Fruit fly (Drosophila melanogaster) whole organism, adult: ENCODE data around the gene Pp2A-29B.

Source experiments
- CG11617 ChIP-seq: fragments of 200-800 bp; sonication (Bioruptor generic); optimal IDR thresholded peaks from 2 replicates; lab custom pipeline; 2017; ENCODE audit warnings: mild to moderate bottlenecking, missing biosample characterization, missing genetic modification reagents, missing genetic modification characterization
- CG12768 ChIP-seq: fragments of 200-800 bp; sonication (Bioruptor generic); optimal IDR thresholded peaks from 2 replicates; lab custom pipeline; 2017; ENCODE audit warnings: missing biosample characterization, missing genetic modification characterization, mild to moderate bottlenecking, moderate library complexity, missing genetic modification reagents
- CG14711 ChIP-seq: fragments of 200-800 bp; sonication (Bioruptor generic); optimal IDR thresholded peaks from 2 replicates; lab custom pipeline; 2018; ENCODE audit warnings: missing biosample characterization, mild to moderate bottlenecking, missing genetic modification characterization, moderate library complexity
- CG1620 ChIP-seq: fragments of 200-800 bp; sonication (Bioruptor generic); optimal IDR thresholded peaks from 2 replicates; lab custom pipeline; 2016; ENCODE audit warnings: missing biosample characterization, missing genetic modification characterization
- CG33017 ChIP-seq: fragments of 200-800 bp; sonication (Bioruptor generic); optimal IDR thresholded peaks from 2 replicates; lab custom pipeline; 2018; ENCODE audit warnings: missing biosample characterization, mild to moderate bottlenecking, missing genetic modification characterization, moderate library complexity
- CG5204 ChIP-seq: fragments of 200-800 bp; sonication (Bioruptor generic); optimal IDR thresholded peaks from 2 replicates; lab custom pipeline; 2016; ENCODE audit warnings: missing biosample characterization, missing genetic modification characterization
- CG7045 ChIP-seq: fragments of 200-800 bp; sonication (Bioruptor generic); optimal IDR thresholded peaks from 2 replicates; lab custom pipeline; 2017; ENCODE audit warnings: missing biosample characterization, mild to moderate bottlenecking, missing genetic modification characterization
- CG7101 ChIP-seq: fragments of 200-800 bp; sonication (Bioruptor generic); optimal IDR thresholded peaks from 2 replicates; lab custom pipeline; 2018; ENCODE audit warnings: missing biosample characterization, mild to moderate bottlenecking, missing genetic modification characterization, moderate library complexity
- Clk ChIP-seq: fragments of 200-800 bp; sonication (Bioruptor generic); optimal IDR thresholded peaks from 2 replicates; lab custom pipeline; 2017; ENCODE audit warnings: missing biosample characterization, missing genetic modification characterization
- Crg-1 ChIP-seq: fragments of 200-800 bp; sonication (Bioruptor generic); optimal IDR thresholded peaks from 2 replicates; lab custom pipeline; 2016; ENCODE audit warnings: missing biosample characterization, missing genetic modification characterization
- Hr96 ChIP-seq: fragments of 200-800 bp; sonication (Bioruptor generic); optimal IDR thresholded peaks from 2 replicates; lab custom pipeline; 2016; ENCODE audit warnings: missing biosample characterization, missing genetic modification characterization
- Mnt ChIP-seq: fragments of 200-800 bp; sonication (Bioruptor generic); optimal IDR thresholded peaks from 2 replicates; lab custom pipeline; 2016; ENCODE audit warnings: missing biosample characterization, mild to moderate bottlenecking, missing genetic modification characterization
- bab1 ChIP-seq: fragments of 200-800 bp; sonication (Bioruptor generic); optimal IDR thresholded peaks from 3 replicates; lab custom pipeline; 2019; ENCODE audit warnings: missing biosample characterization, mild to moderate bottlenecking, missing genetic modification characterization, moderate library complexity
- cic ChIP-seq: fragments of 200-800 bp; sonication (Bioruptor generic); optimal IDR thresholded peaks from 2 replicates; lab custom pipeline; 2017; ENCODE audit warnings: missing biosample characterization, mild to moderate bottlenecking, missing genetic modification characterization, moderate library complexity
- cnc ChIP-seq, 2 experiments: fragments of >200 bp; optimal IDR thresholded peaks; 2 replicates each; lab custom pipeline; 2017
- kay ChIP-seq: fragments of 200-800 bp; sonication (Bioruptor generic); peaks from one replicate; lab custom pipeline; 2016; ENCODE audit warnings: missing biosample characterization, missing genetic modification characterization, borderline replicate concordance
- ovo ChIP-seq: fragments of 200-800 bp; sonication (Bioruptor generic); optimal IDR thresholded peaks from 2 replicates; lab custom pipeline; 2016; ENCODE audit warnings: missing biosample characterization, missing genetic modification characterization
- pad ChIP-seq: fragments of 200-800 bp; sonication (Bioruptor generic); optimal IDR thresholded peaks from 3 replicates; lab custom pipeline; 2017; ENCODE audit warnings: missing biosample characterization, missing genetic modification characterization, mild to moderate bottlenecking, moderate library complexity, missing genetic modification reagents
- tj ChIP-seq: fragments of 200-800 bp; sonication (Bioruptor generic); optimal IDR thresholded peaks from 3 replicates; lab custom pipeline; 2017; ENCODE audit warnings: missing biosample characterization, mild to moderate bottlenecking, missing genetic modification characterization, moderate library complexity
- toe ChIP-seq: fragments of 200-800 bp; sonication (Bioruptor generic); optimal IDR thresholded peaks from 2 replicates; lab custom pipeline; 2016; ENCODE audit warnings: missing biosample characterization, missing genetic modification characterization

The Pp2A-29B gene

DNA sequence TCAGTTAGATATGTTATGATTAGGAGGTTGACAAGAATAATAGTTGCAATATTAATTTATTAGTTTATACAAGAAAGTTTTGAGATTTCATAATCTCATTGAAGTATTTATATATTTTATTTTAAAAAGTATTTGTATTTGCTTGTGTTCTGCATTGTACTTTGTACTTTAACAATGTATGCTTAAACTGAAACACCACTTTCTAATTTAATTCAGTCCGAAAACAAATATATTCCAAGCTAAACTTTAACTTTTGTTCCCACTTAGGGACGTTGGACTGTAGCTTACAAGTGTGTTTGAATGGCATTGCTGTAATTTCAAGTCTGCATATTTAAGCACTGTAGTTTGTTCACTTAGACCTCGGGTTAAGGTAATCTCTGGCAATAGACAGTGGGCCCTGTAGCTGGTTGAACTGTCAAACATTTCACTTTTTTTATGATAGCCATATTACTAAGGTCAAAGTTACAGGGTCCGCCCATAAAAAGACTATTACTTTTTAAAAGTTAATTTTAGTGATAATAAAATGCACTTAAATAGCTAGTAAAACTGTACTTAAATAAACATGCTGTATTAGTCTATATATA is 5.6 kb downstream of the Pp2A-29B start:
- TF ChIP-seq cnc (optimal IDR thresholded peaks at IDR 0.05; lab: Kevin White, UChicago) (no peak), CG7101 (peak; percentile 17), ovo (no peak), Hr96 (no peak), bab1 (peak; percentile 9), CG14711 (tag; lab: Kevin White, UChicago) (peak; percentile 29), CG12768 (GFP tag; lab: Kevin White, UChicago) (peak; percentile 64), toe (GFP tag; lab: Kevin White, UChicago) (peak; percentile 22)

- TF ChIP-seq CG33017 (tag; lab: Kevin White, UChicago) (no peak), kay (GFP tag; lab: Kevin White, UChicago) (no peak), toe (GFP tag; lab: Kevin White, UChicago) (no peak), CG11617 (GFP tag; lab: Kevin White, UChicago) (no peak), CG5204 (no peak)
Measured at dm6 chr2L:8372248-8372647, 6.4 kb downstream of the Pp2A-29B start.

dm6 chr2L:8374235-8374634 is 8.4 kb downstream of the Pp2A-29B start, which contains the start of gene Wdr82:
TSS of gene Wdr82 (plus strand) at chr2L:8374461.
- TF ChIP-seq pad = no peak
- TF ChIP-seq bab1 = peak; percentile 56

- TF ChIP-seq cnc (optimal IDR thresholded peaks at IDR 0.05; lab: Kevin White, UChicago) (no peak), kay (GFP tag; lab: Kevin White, UChicago) (peak; percentile 97), CG7045 (GFP tag; lab: Kevin White, UChicago) (peak; percentile 99), Mnt (GFP tag; lab: Kevin White, UChicago) (peak; percentile 94), CG12768 (GFP tag; lab: Kevin White, UChicago) (peak; percentile 100), CG11617 (GFP tag; lab: Kevin White, UChicago) (peak; percentile 99), pad (peak; percentile 95), CG14711 (tag; lab: Kevin White, UChicago) (peak; percentile 99), CG5204 (no peak), bab1 (peak; percentile 100), Hr96 (peak; percentile 95), CG1620 (GFP tag; lab: Kevin White, UChicago) (peak; percentile 98), CG33017 (tag; lab: Kevin White, UChicago) (peak; percentile 99), tj (GFP tag; lab: Kevin White, UChicago) (peak; percentile 88), ovo (peak; percentile 88), CG7101 (peak; percentile 100), Crg-1 (GFP tag; lab: Kevin White, UChicago) (peak; percentile 98), Clk (GFP tag; lab: Kevin White, UChicago) (peak; percentile 98), toe (GFP tag; lab: Kevin White, UChicago) (peak; percentile 98), cic (peak; percentile 93)
Measured at dm6 chr2L:8376717-8377116, 10.9 kb downstream of the Pp2A-29B start, which contains the start of the genes CG13390 and CG17294. TSS of gene CG13390 (minus strand) at chr2L:8376797. TSS of gene CG17294 (plus strand) at chr2L:8377035.

DNA sequence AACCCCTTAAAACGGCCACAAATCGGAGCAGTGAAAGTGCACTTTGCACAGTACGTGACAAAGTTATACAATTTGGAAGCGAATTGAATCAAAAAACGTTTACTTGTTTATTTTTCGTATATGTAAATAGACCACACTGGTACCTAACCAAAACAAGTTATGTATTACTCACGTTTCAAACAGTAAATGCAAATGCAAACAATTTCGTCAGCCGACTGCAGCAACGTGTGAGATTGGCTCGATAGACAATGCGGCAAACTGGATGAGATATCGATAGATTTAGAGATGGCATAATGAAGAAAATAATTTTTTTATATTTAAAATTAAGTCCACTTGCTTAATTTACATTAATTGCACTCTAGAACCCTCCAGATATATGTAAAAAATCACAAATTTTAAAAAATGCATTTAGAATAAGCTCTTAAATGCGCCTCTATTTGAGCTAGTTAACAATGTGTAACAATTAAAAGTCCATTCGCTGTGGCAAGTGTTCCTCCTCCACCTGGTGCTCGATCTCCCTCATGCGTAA is 15.7 kb downstream of the Pp2A-29B start, which contains the start of gene AlaRS:
Gene AlaRS (minus strand): TSS at position 257 of the 529 bp plus-strand sequence.
- peak; percentile 71 for TF ChIP-seq bab1
- TF ChIP-seq Hr96 = no peak
- TF ChIP-seq tj (GFP tag; lab: Kevin White, UChicago) = peak; percentile 69
- TF ChIP-seq Crg-1 (GFP tag; lab: Kevin White, UChicago) = peak; percentile 30
- peak; percentile 24 for TF ChIP-seq cic
- no peak for TF ChIP-seq cnc (optimal IDR thresholded peaks at IDR 0.05; lab: Kevin White, UChicago)
- peak; percentile 37 for TF ChIP-seq CG5204
- TF ChIP-seq CG14711 (tag; lab: Kevin White, UChicago) = peak; percentile 52
- peak; percentile 51 for TF ChIP-seq CG7101
- peak; percentile 70 for TF ChIP-seq CG11617 (GFP tag; lab: Kevin White, UChicago)
- peak; percentile 61 for TF ChIP-seq CG12768 (GFP tag; lab: Kevin White, UChicago)
- TF ChIP-seq Mnt (GFP tag; lab: Kevin White, UChicago) = peak; percentile 90
- peak; percentile 40 for TF ChIP-seq CG1620 (GFP tag; lab: Kevin White, UChicago)
- TF ChIP-seq ovo = no peak
- TF ChIP-seq pad = no peak
- TF ChIP-seq toe (GFP tag; lab: Kevin White, UChicago) = peak; percentile 34
- peak; percentile 87 for TF ChIP-seq kay (GFP tag; lab: Kevin White, UChicago)
- peak; percentile 29 for TF ChIP-seq CG7045 (GFP tag; lab: Kevin White, UChicago)
- TF ChIP-seq CG33017 (tag; lab: Kevin White, UChicago) = peak; percentile 60

DNA sequence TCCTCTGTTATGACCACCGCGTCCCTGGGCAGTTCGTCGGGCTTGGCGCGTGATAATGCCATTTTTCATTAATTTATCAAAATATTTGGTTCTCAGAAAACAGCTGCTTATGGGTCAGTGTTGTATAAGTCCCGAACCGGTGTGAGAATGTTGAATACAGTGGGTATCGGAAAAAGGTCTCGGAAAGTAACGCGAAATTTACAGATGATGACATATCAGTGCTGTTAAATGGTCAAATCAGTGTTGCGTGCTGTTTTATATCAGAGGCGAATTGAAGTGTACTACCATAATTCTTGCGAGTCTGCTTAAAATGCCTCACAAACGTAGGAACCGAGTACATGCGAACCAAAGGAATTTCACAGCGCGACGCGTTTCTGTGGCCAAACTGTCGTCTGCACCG is 16.8 kb downstream of the Pp2A-29B start, which contains the start of the genes CG13392 and Rcd4:
Gene CG13392 (minus strand): TSS at position 162 of the 400 bp plus-strand sequence.
Gene Rcd4 (plus strand): TSS at position 216 of the 400 bp plus-strand sequence.
- peak; percentile 88 for TF ChIP-seq Mnt (GFP tag; lab: Kevin White, UChicago)
- TF ChIP-seq ovo = peak; percentile 73
- peak; percentile 53 for TF ChIP-seq tj (GFP tag; lab: Kevin White, UChicago)
- TF ChIP-seq kay (GFP tag; lab: Kevin White, UChicago) = peak; percentile 59
- TF ChIP-seq cic = peak; percentile 63
- peak; percentile 72 for TF ChIP-seq CG33017 (tag; lab: Kevin White, UChicago)
- peak; percentile 82 for TF ChIP-seq bab1
- peak; percentile 57 for TF ChIP-seq toe (GFP tag; lab: Kevin White, UChicago)
- TF ChIP-seq Clk (GFP tag; lab: Kevin White, UChicago) = peak; percentile 27
- TF ChIP-seq Hr96 = peak; percentile 80
- peak; percentile 91 for TF ChIP-seq Crg-1 (GFP tag; lab: Kevin White, UChicago)
- TF ChIP-seq CG14711 (tag; lab: Kevin White, UChicago) = peak; percentile 70
- TF ChIP-seq CG7101 = peak; percentile 88
- no peak for TF ChIP-seq cnc (optimal IDR thresholded peaks at IDR 0.05; lab: Kevin White, UChicago)
- TF ChIP-seq CG5204 = peak; percentile 62
- peak; percentile 80 for TF ChIP-seq pad
- peak; percentile 83 for TF ChIP-seq CG1620 (GFP tag; lab: Kevin White, UChicago)
- TF ChIP-seq CG7045 (GFP tag; lab: Kevin White, UChicago) = peak; percentile 73
- TF ChIP-seq CG12768 (GFP tag; lab: Kevin White, UChicago) = peak; percentile 77
- peak; percentile 62 for TF ChIP-seq CG11617 (GFP tag; lab: Kevin White, UChicago)
